Fruit fly (Drosophila melanogaster) whole organism, adult: Measurements from ENCODE around the gene CG13901.
A peak's percentile ranks its signal among the peaks of the same experiment; 100 is the strongest.

ENCODE experiments used
- CG11617 ChIP-seq: fragments of 200-800 bp; sonication (Bioruptor generic); optimal IDR thresholded peaks from 2 replicates; lab custom pipeline; 2017; ENCODE audit warnings: mild to moderate bottlenecking, missing biosample characterization, missing genetic modification reagents, missing genetic modification characterization
- CG12768 ChIP-seq: fragments of 200-800 bp; sonication (Bioruptor generic); optimal IDR thresholded peaks from 2 replicates; lab custom pipeline; 2017; ENCODE audit warnings: missing biosample characterization, missing genetic modification characterization, mild to moderate bottlenecking, moderate library complexity, missing genetic modification reagents
- CG14711 ChIP-seq: fragments of 200-800 bp; sonication (Bioruptor generic); optimal IDR thresholded peaks from 2 replicates; lab custom pipeline; 2018; ENCODE audit warnings: missing biosample characterization, mild to moderate bottlenecking, missing genetic modification characterization, moderate library complexity
- CG1620 ChIP-seq: fragments of 200-800 bp; sonication (Bioruptor generic); optimal IDR thresholded peaks from 2 replicates; lab custom pipeline; 2016; ENCODE audit warnings: missing biosample characterization, missing genetic modification characterization
- CG33017 ChIP-seq: fragments of 200-800 bp; sonication (Bioruptor generic); optimal IDR thresholded peaks from 2 replicates; lab custom pipeline; 2018; ENCODE audit warnings: missing biosample characterization, mild to moderate bottlenecking, missing genetic modification characterization, moderate library complexity
- CG5204 ChIP-seq: fragments of 200-800 bp; sonication (Bioruptor generic); optimal IDR thresholded peaks from 2 replicates; lab custom pipeline; 2016; ENCODE audit warnings: missing biosample characterization, missing genetic modification characterization
- CG7045 ChIP-seq: fragments of 200-800 bp; sonication (Bioruptor generic); optimal IDR thresholded peaks from 2 replicates; lab custom pipeline; 2017; ENCODE audit warnings: missing biosample characterization, mild to moderate bottlenecking, missing genetic modification characterization
- CG7101 ChIP-seq: fragments of 200-800 bp; sonication (Bioruptor generic); optimal IDR thresholded peaks from 2 replicates; lab custom pipeline; 2018; ENCODE audit warnings: missing biosample characterization, mild to moderate bottlenecking, missing genetic modification characterization, moderate library complexity
- Clk ChIP-seq: fragments of 200-800 bp; sonication (Bioruptor generic); optimal IDR thresholded peaks from 2 replicates; lab custom pipeline; 2017; ENCODE audit warnings: missing biosample characterization, missing genetic modification characterization
- Crg-1 ChIP-seq: fragments of 200-800 bp; sonication (Bioruptor generic); optimal IDR thresholded peaks from 2 replicates; lab custom pipeline; 2016; ENCODE audit warnings: missing biosample characterization, missing genetic modification characterization
- Hr96 ChIP-seq: fragments of 200-800 bp; sonication (Bioruptor generic); optimal IDR thresholded peaks from 2 replicates; lab custom pipeline; 2016; ENCODE audit warnings: missing biosample characterization, missing genetic modification characterization
- Mnt ChIP-seq: fragments of 200-800 bp; sonication (Bioruptor generic); optimal IDR thresholded peaks from 2 replicates; lab custom pipeline; 2016; ENCODE audit warnings: missing biosample characterization, mild to moderate bottlenecking, missing genetic modification characterization
- bab1 ChIP-seq: fragments of 200-800 bp; sonication (Bioruptor generic); optimal IDR thresholded peaks from 3 replicates; lab custom pipeline; 2019; ENCODE audit warnings: missing biosample characterization, mild to moderate bottlenecking, missing genetic modification characterization, moderate library complexity
- cic ChIP-seq: fragments of 200-800 bp; sonication (Bioruptor generic); optimal IDR thresholded peaks from 2 replicates; lab custom pipeline; 2017; ENCODE audit warnings: missing biosample characterization, mild to moderate bottlenecking, missing genetic modification characterization, moderate library complexity
- cnc ChIP-seq, 2 experiments: fragments of >200 bp; optimal IDR thresholded peaks; 2 replicates each; lab custom pipeline; 2017
- kay ChIP-seq: fragments of 200-800 bp; sonication (Bioruptor generic); peaks from one replicate; lab custom pipeline; 2016; ENCODE audit warnings: missing biosample characterization, missing genetic modification characterization, borderline replicate concordance
- ovo ChIP-seq: fragments of 200-800 bp; sonication (Bioruptor generic); optimal IDR thresholded peaks from 2 replicates; lab custom pipeline; 2016; ENCODE audit warnings: missing biosample characterization, missing genetic modification characterization
- pad ChIP-seq: fragments of 200-800 bp; sonication (Bioruptor generic); optimal IDR thresholded peaks from 3 replicates; lab custom pipeline; 2017; ENCODE audit warnings: missing biosample characterization, missing genetic modification characterization, mild to moderate bottlenecking, moderate library complexity, missing genetic modification reagents
- tj ChIP-seq: fragments of 200-800 bp; sonication (Bioruptor generic); optimal IDR thresholded peaks from 3 replicates; lab custom pipeline; 2017; ENCODE audit warnings: missing biosample characterization, mild to moderate bottlenecking, missing genetic modification characterization, moderate library complexity
- toe ChIP-seq: fragments of 200-800 bp; sonication (Bioruptor generic); optimal IDR thresholded peaks from 2 replicates; lab custom pipeline; 2016; ENCODE audit warnings: missing biosample characterization, missing genetic modification characterization

The CG13901 gene

dm6 chr3L:881496-882235 is 44.0 kb upstream of the CG13901 start, which contains the start of gene CG13907:
CG13907 (minus strand) TSS chr3L:882013.
- TF ChIP-seq CG14711 (tag; lab: Kevin White, UChicago) (no peak), CG11617 (GFP tag; lab: Kevin White, UChicago) (peak; percentile 13), Mnt (GFP tag; lab: Kevin White, UChicago) (peak; percentile 57), CG5204 (GFP tag; lab: Kevin White, UChicago) (no peak), CG7101 (tag; lab: Kevin White, UChicago) (peak; percentile 35), CG1620 (GFP tag; lab: Kevin White, UChicago) (peak; percentile 32), ovo (GFP tag; lab: Kevin White, UChicago) (peak; percentile 36), bab1 (GFP tag; lab: Kevin White, UChicago) (peak; percentile 35), tj (peak; percentile 92), CG33017 (peak; percentile 40), Hr96 (GFP tag; lab: Kevin White, UChicago) (no peak), Clk (peak; percentile 56), cnc (optimal IDR thresholded peaks at IDR 0.05; lab: Kevin White, UChicago) (no peak), toe (GFP tag; lab: Kevin White, UChicago) (peak; percentile 17), pad (GFP tag; lab: Kevin White, UChicago) (peak; percentile 10), kay (GFP tag; lab: Kevin White, UChicago) (no peak), CG12768 (GFP tag; lab: Kevin White, UChicago) (peak; percentile 59), CG7045 (peak; percentile 28), Crg-1 (peak; percentile 16), cic (GFP tag; lab: Kevin White, UChicago) (peak; percentile 46)

dm6 chr3L:880851-881250 is 43.2 kb upstream of the CG13901 start:
- TF ChIP-seq Hr96 (GFP tag; lab: Kevin White, UChicago) (peak; percentile 10), pad (GFP tag; lab: Kevin White, UChicago) (no peak), cnc (optimal IDR thresholded peaks at IDR 0.05; lab: Kevin White, UChicago) (no peak), CG1620 (GFP tag; lab: Kevin White, UChicago) (peak; percentile 16), CG12768 (GFP tag; lab: Kevin White, UChicago) (no peak), CG11617 (GFP tag; lab: Kevin White, UChicago) (no peak), CG7101 (tag; lab: Kevin White, UChicago) (no peak), toe (GFP tag; lab: Kevin White, UChicago) (no peak), Mnt (GFP tag; lab: Kevin White, UChicago) (peak; percentile 21), kay (GFP tag; lab: Kevin White, UChicago) (no peak), bab1 (GFP tag; lab: Kevin White, UChicago) (peak; percentile 44)

- TF ChIP-seq kay (GFP tag; lab: Kevin White, UChicago), result peak; percentile 27
- peak; percentile 87 for TF ChIP-seq cic (GFP tag; lab: Kevin White, UChicago)
- TF ChIP-seq pad (GFP tag; lab: Kevin White, UChicago), result no peak
- TF ChIP-seq CG12768 (GFP tag; lab: Kevin White, UChicago), result peak; percentile 48
These were observed 39.0 kb upstream of the CG13901 start for dm6 chr3L:876656-877055.

- no peak for TF ChIP-seq Hr96 (GFP tag; lab: Kevin White, UChicago)
- no peak for TF ChIP-seq cnc (optimal IDR thresholded peaks at IDR 0.05; lab: Kevin White, UChicago)
- no peak for TF ChIP-seq pad (GFP tag; lab: Kevin White, UChicago)
- no peak for TF ChIP-seq Mnt (GFP tag; lab: Kevin White, UChicago)
- TF ChIP-seq CG14711 (tag; lab: Kevin White, UChicago), result no peak
- TF ChIP-seq bab1 (GFP tag; lab: Kevin White, UChicago), result no peak
- TF ChIP-seq tj, result no peak
- TF ChIP-seq CG1620 (GFP tag; lab: Kevin White, UChicago), result no peak
- no peak for TF ChIP-seq CG11617 (GFP tag; lab: Kevin White, UChicago)
- no peak for TF ChIP-seq toe (GFP tag; lab: Kevin White, UChicago)
- TF ChIP-seq CG5204 (GFP tag; lab: Kevin White, UChicago), result no peak
- no peak for TF ChIP-seq CG33017
These were observed 38.5 kb upstream of the CG13901 start for dm6 chr3L:876087-876486.

- TF ChIP-seq kay (GFP tag; lab: Kevin White, UChicago), result peak; percentile 47
- peak; percentile 25 for TF ChIP-seq bab1 (GFP tag; lab: Kevin White, UChicago)
- TF ChIP-seq CG5204 (GFP tag; lab: Kevin White, UChicago), result no peak
- peak; percentile 92 for TF ChIP-seq tj
- TF ChIP-seq toe (GFP tag; lab: Kevin White, UChicago), result no peak
- peak; percentile 59 for TF ChIP-seq CG14711 (tag; lab: Kevin White, UChicago)
- TF ChIP-seq Clk, result no peak
These were observed 37.9 kb upstream of the CG13901 start for dm6 chr3L:875416-876011.

dm6 chr3L:872389-872972 is 34.9 kb upstream of the CG13901 start:
- TF ChIP-seq Mnt (GFP tag; lab: Kevin White, UChicago), result peak; percentile 55
- TF ChIP-seq cic (GFP tag; lab: Kevin White, UChicago), result no peak
- TF ChIP-seq CG33017, result peak; percentile 15
- no peak for TF ChIP-seq CG7045
- TF ChIP-seq Crg-1, result peak; percentile 35
- peak; percentile 30 for TF ChIP-seq CG14711 (tag; lab: Kevin White, UChicago)
- TF ChIP-seq bab1 (GFP tag; lab: Kevin White, UChicago), result no peak
- peak; percentile 57 for TF ChIP-seq Hr96 (GFP tag; lab: Kevin White, UChicago)
- TF ChIP-seq CG11617 (GFP tag; lab: Kevin White, UChicago), result peak; percentile 47
- no peak for TF ChIP-seq Clk
- TF ChIP-seq ovo (GFP tag; lab: Kevin White, UChicago), result no peak
- no peak for TF ChIP-seq CG5204 (GFP tag; lab: Kevin White, UChicago)
- no peak for TF ChIP-seq cnc (optimal IDR thresholded peaks at IDR 0.05; lab: Kevin White, UChicago)
- peak; percentile 75 for TF ChIP-seq toe (GFP tag; lab: Kevin White, UChicago)
- peak; percentile 28 for TF ChIP-seq CG12768 (GFP tag; lab: Kevin White, UChicago)
- TF ChIP-seq pad (GFP tag; lab: Kevin White, UChicago), result peak; percentile 1
- no peak for TF ChIP-seq kay (GFP tag; lab: Kevin White, UChicago)
- peak; percentile 22 for TF ChIP-seq tj
- TF ChIP-seq CG1620 (GFP tag; lab: Kevin White, UChicago), result peak; percentile 10
- peak; percentile 21 for TF ChIP-seq CG7101 (tag; lab: Kevin White, UChicago)
